Worm (Caenorhabditis elegans): Measurements from ENCODE around the gene F12E12.1.

- TF ChIP-seq sma-3 (GFP tag; optimal IDR thresholded peaks at IDR 0.05) = no peak
- TF ChIP-seq nhr-11 (tag; optimal IDR thresholded peaks at IDR 0.05) = no peak
- no peak for TF ChIP-seq ceh-82 (tag; optimal IDR thresholded peaks at IDR 0.05)
- no peak for TF ChIP-seq unc-62 (GFP tag; optimal IDR thresholded peaks at IDR 0.05)
- no peak for TF ChIP-seq skn-1 (tag; optimal IDR thresholded peaks at IDR 0.05)
- no peak for TF ChIP-seq ceh-16 (tag; optimal IDR thresholded peaks at IDR 0.05)
- no peak for TF ChIP-seq lsy-2 (tag; optimal IDR thresholded peaks at IDR 0.05)
- no peak for TF ChIP-seq nhr-77 (tag; optimal IDR thresholded peaks at IDR 0.05)
- no peak for TF ChIP-seq nhr-23 (tag; optimal IDR thresholded peaks at IDR 0.05)
- TF ChIP-seq crh-2 (tag; optimal IDR thresholded peaks at IDR 0.05) = no peak
- TF ChIP-seq sem-4 (tag; optimal IDR thresholded peaks at IDR 0.05) = no peak
- TF ChIP-seq snpc-4 (tag; optimal IDR thresholded peaks at IDR 0.05) = no peak
Measured at ce11 chrII:3716455-3716854, 25.2 kb upstream of the F12E12.1 start, which contains the start of gene srh-99.

Data from whole organism, L2 larva.